Worm (Caenorhabditis elegans) whole organism, L4 larva: ENCODE measurements around the gene fbxb-55.

Experiments used
- aly-2 ChIP-seq: sonication (generic microtip); optimal IDR thresholded peaks from 2 replicates; lab custom pipeline; 2018; ENCODE audit warnings: missing biosample characterization, missing genetic modification characterization
- attf-4 ChIP-seq: sonication (generic microtip); optimal IDR thresholded peaks from 3 replicates; lab custom pipeline; 2017; ENCODE audit warnings: missing biosample characterization, missing genetic modification characterization
- ces-1 ChIP-seq: fragments of 150-350 bp; sonication (generic microtip); optimal IDR thresholded peaks from 4 replicates; lab custom pipeline; 2014; ENCODE audit warnings: missing biosample characterization, missing genetic modification reagents, missing genetic modification characterization
- hlh-11 ChIP-seq: fragments of 200-800 bp; sonication (Bioruptor generic); optimal IDR thresholded peaks from 2 replicates; lab custom pipeline; 2018; ENCODE audit warnings: mild to moderate bottlenecking, missing genetic modification characterization, missing compliant biosample characterization
- lin-15B ChIP-seq: fragments of 150-350 bp; sonication (generic microtip); optimal IDR thresholded peaks from 3 replicates; lab custom pipeline; 2014; ENCODE audit warnings: missing biosample characterization, missing genetic modification characterization
- saeg-2 ChIP-seq: fragments of 200-800 bp; sonication (Bioruptor generic); IDR thresholded peaks from 2 replicates; pipeline ENCODE4 v1.3.6; 2022; ENCODE audit warnings: missing genetic modification reagents, missing genetic modification characterization, missing compliant biosample characterization
- unc-39 ChIP-seq: sonication (generic microtip); optimal IDR thresholded peaks from 2 replicates; lab custom pipeline; 2017; ENCODE audit warnings: missing biosample characterization, missing genetic modification characterization
- unc-62 ChIP-seq, 3 experiments: fragments of 150-350 bp in 1 of 3; sonication (generic microtip); optimal IDR thresholded peaks in 2 of 3; peaks in 1 of 3; 1 replicate in 1 of 3; 2 replicates in 2 of 3; lab custom pipeline; 2014 to 2017; ENCODE audit warnings: missing biosample characterization in 3 of 3, missing genetic modification characterization in 3 of 3, missing genetic modification reagents in 3 of 3, missing genotype in 1 of 3
- zfp-2 ChIP-seq: sonication (generic microtip); optimal IDR thresholded peaks from 2 replicates; lab custom pipeline; 2016; ENCODE audit warnings: mild to moderate bottlenecking, missing genetic modification characterization, missing compliant biosample characterization
- zip-2 ChIP-seq: fragments of 150-350 bp; optimal IDR thresholded peaks from 2 replicates; lab custom pipeline; 2014; ENCODE audit warnings: missing biosample characterization, missing genetic modification characterization

DNA sequence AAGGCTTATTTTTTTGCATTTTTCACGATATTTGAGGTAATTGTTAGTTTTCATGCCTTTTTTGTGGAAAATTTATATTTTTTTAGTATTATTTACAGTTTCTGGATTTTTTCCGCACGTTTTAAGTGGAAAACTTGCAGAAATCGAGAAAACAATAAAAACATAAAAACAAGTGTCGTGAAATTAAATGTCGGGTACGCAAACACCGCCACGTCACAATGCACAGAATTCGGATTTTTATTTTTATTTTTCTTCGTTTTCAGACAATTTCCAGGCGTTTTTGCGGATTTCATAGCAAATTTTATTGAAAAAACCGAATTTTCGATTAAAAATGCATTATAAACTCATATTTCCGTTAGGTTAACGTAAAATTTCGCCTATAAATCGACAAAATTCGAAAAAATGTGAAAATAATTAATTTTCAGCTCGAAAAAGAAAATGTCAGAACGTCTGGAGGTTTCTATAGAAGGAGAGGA is 17.2 kb downstream of the fbxb-55 start, which contains the start of gene C35B1.2:
- TF ChIP-seq hlh-11 (no peak), aly-2 (tag; lab: Kevin White, UChicago) (no peak), zip-2 (no peak), unc-39 (tag; lab: Kevin White, UChicago) (no peak), zfp-2 (tag; lab: Kevin White, UChicago) (no peak), unc-62 (GFP tag; optimal IDR thresholded peaks at IDR 0.05 in 1 of 2; lab: Kevin White, UChicago) (no peak), unc-62 (tag; optimal IDR thresholded peaks at IDR 0.05; lab: Kevin White, UChicago) (no peak), lin-15B (no peak), attf-4 (tag; lab: Kevin White, UChicago) (no peak), saeg-2 (GFP tag; lab: Robert Waterston, UW) (no peak), ces-1 (no peak)
